Worm (Caenorhabditis elegans) whole organism, young adult: Measurements from ENCODE around the gene F49E12.12.

ENCODE experiments used
- B0019.2 ChIP-seq: fragments of 200-800 bp; sonication (Bioruptor generic); conservative IDR thresholded peaks from 2 replicates; pipeline ENCODE4 v1.3.6; 2022; ENCODE audit warnings: missing genetic modification reagents, missing genetic modification characterization, missing compliant biosample characterization
- C06A6.2 ChIP-seq: fragments of 200-800 bp; sonication (Bioruptor generic); conservative IDR thresholded peaks from 2 replicates; pipeline ENCODE4 v1.3.6; 2022; ENCODE audit warnings: missing genetic modification characterization, missing compliant biosample characterization
- D2030.7 ChIP-seq: fragments of 200-800 bp; sonication (Bioruptor generic); IDR thresholded peaks from 2 replicates; pipeline ENCODE4 v1.3.6; 2022; ENCODE audit warnings: missing genetic modification reagents, missing genetic modification characterization, missing compliant biosample characterization
- F57A8.1 ChIP-seq: fragments of 200-800 bp; sonication (Bioruptor generic); optimal IDR thresholded peaks from 2 replicates; lab custom pipeline; 2018; ENCODE audit warnings: mild to moderate bottlenecking, missing genetic modification characterization, moderate library complexity, missing compliant biosample characterization
- Y53F4B.3 ChIP-seq: fragments of 200-800 bp; sonication (Bioruptor generic); IDR thresholded peaks from 2 replicates; pipeline ENCODE4 v1.3.6; 2022; ENCODE audit warnings: missing genetic modification reagents, missing genetic modification characterization, missing compliant biosample characterization
- Y56A3A.18 ChIP-seq: fragments of 200-800 bp; sonication (Bioruptor generic); IDR thresholded peaks from 2 replicates; pipeline ENCODE4 v1.3.6; 2022; ENCODE audit warnings: missing genetic modification reagents, missing genetic modification characterization, missing compliant biosample characterization
- Y79H2A.3 ChIP-seq: fragments of 200-800 bp; sonication (Bioruptor generic); conservative IDR thresholded peaks from 2 replicates; pipeline ENCODE4 v1.3.6; 2022; ENCODE audit warnings: missing genetic modification reagents, missing genetic modification characterization, missing compliant biosample characterization
- aptf-3 ChIP-seq: fragments of 200-800 bp; sonication (Bioruptor generic); IDR thresholded peaks from 2 replicates; pipeline ENCODE4 v1.3.6; 2022; ENCODE audit warnings: missing genetic modification characterization, missing compliant biosample characterization
- athp-1 ChIP-seq: sonication (generic microtip); optimal IDR thresholded peaks from 2 replicates; lab custom pipeline; 2017; ENCODE audit warnings: mild to moderate bottlenecking, missing genetic modification characterization, missing compliant biosample characterization
- attf-5 ChIP-seq: fragments of 200-800 bp; sonication (Bioruptor generic); optimal IDR thresholded peaks from 2 replicates; lab custom pipeline; 2018; ENCODE audit warnings: mild to moderate bottlenecking, missing genetic modification characterization, missing compliant biosample characterization
- bed-2 ChIP-seq: fragments of 200-800 bp; sonication (Bioruptor generic); IDR thresholded peaks from 2 replicates; pipeline ENCODE4 v1.3.6; 2022; ENCODE audit warnings: missing genetic modification reagents, missing genetic modification characterization, missing compliant biosample characterization
- ceh-79 ChIP-seq: sonication (generic microtip); optimal IDR thresholded peaks from 2 replicates; lab custom pipeline; 2017; ENCODE audit warnings: mild to moderate bottlenecking, missing genetic modification characterization, missing compliant biosample characterization
- dpff-1 ChIP-seq: sonication (generic microtip); optimal IDR thresholded peaks from 2 replicates; lab custom pipeline; 2017; ENCODE audit warnings: mild to moderate bottlenecking, missing genetic modification characterization, missing compliant biosample characterization
- dpl-1 ChIP-seq: fragments of 150-350 bp; optimal IDR thresholded peaks from 2 replicates; lab custom pipeline; 2014; ENCODE audit warnings: missing biosample characterization, missing genetic modification reagents, missing genetic modification characterization
- egl-44 ChIP-seq: fragments of 200-800 bp; sonication (Bioruptor generic); IDR thresholded peaks from 2 replicates; pipeline ENCODE4 v1.3.6; 2022; ENCODE audit warnings: missing genetic modification reagents, missing genetic modification characterization, missing compliant biosample characterization
- egrh-3 ChIP-seq: fragments of 200-800 bp; sonication (Bioruptor generic); IDR thresholded peaks from 2 replicates; pipeline ENCODE4 v1.3.6; 2022; ENCODE audit warnings: missing genetic modification reagents, missing genetic modification characterization, missing compliant biosample characterization
- ekl-4 ChIP-seq: fragments of 200-800 bp; sonication (Bioruptor generic); IDR thresholded peaks from 2 replicates; pipeline ENCODE4 v1.3.6; 2022; ENCODE audit warnings: missing genetic modification reagents, missing genetic modification characterization, missing compliant biosample characterization
- gei-17 ChIP-seq: fragments of 200-800 bp; sonication (Bioruptor generic); optimal IDR thresholded peaks from 2 replicates; lab custom pipeline; 2018; ENCODE audit warnings: mild to moderate bottlenecking, missing genetic modification characterization, missing compliant biosample characterization
- hlh-12 ChIP-seq: sonication (generic microtip); optimal IDR thresholded peaks from 2 replicates; lab custom pipeline; 2016; ENCODE audit warnings: missing genetic modification characterization, missing compliant biosample characterization
- hmg-1.2 ChIP-seq: fragments of 200-800 bp; sonication (Bioruptor generic); IDR thresholded peaks from 2 replicates; pipeline ENCODE4 v1.3.6; 2022; ENCODE audit warnings: missing genetic modification reagents, missing genetic modification characterization, missing compliant biosample characterization
- let-607 ChIP-seq, 2 experiments: fragments of 200-800 bp in 1 of 2; sonication (Bioruptor generic) in 1 of 2; sonication (generic microtip) in 1 of 2; optimal IDR thresholded peaks; 2 replicates each; lab custom pipeline; 2016 to 2018; ENCODE audit warnings: mild to moderate bottlenecking in 2 of 2, missing compliant biosample characterization in 2 of 2, missing genetic modification characterization in 2 of 2, moderate library complexity in 2 of 2, missing genotype in 1 of 2
- lsl-1 ChIP-seq: fragments of 200-800 bp; sonication (Bioruptor generic); optimal IDR thresholded peaks from 2 replicates; lab custom pipeline; 2018; ENCODE audit warnings: mild to moderate bottlenecking, missing genetic modification characterization, moderate library complexity, missing compliant biosample characterization
- madf-3 ChIP-seq: fragments of 200-800 bp; sonication (Bioruptor generic); IDR thresholded peaks from 2 replicates; pipeline ENCODE4 v1.3.6; 2022; ENCODE audit warnings: missing genetic modification reagents, missing genetic modification characterization, missing compliant biosample characterization
- madf-6 ChIP-seq: fragments of 200-800 bp; sonication (Bioruptor generic); IDR thresholded peaks from 2 replicates; pipeline ENCODE4 v1.3.6; 2022; ENCODE audit warnings: missing genetic modification reagents, missing genetic modification characterization, missing compliant biosample characterization
- madf-8 ChIP-seq: fragments of 200-800 bp; sonication (Bioruptor generic); conservative IDR thresholded peaks from 2 replicates; pipeline ENCODE4 v1.3.6; 2022; ENCODE audit warnings: missing genetic modification reagents, missing genetic modification characterization, missing compliant biosample characterization
- rcor-1 ChIP-seq: fragments of 200-800 bp; sonication (Bioruptor generic); IDR thresholded peaks from 2 replicates; pipeline ENCODE4 v1.3.6; 2022; ENCODE audit warnings: missing genetic modification reagents, missing genetic modification characterization, missing compliant biosample characterization
- repo-1 ChIP-seq: sonication (generic microtip); optimal IDR thresholded peaks from 2 replicates; lab custom pipeline; 2017; ENCODE audit warnings: mild to moderate bottlenecking, missing genetic modification characterization, missing compliant biosample characterization
- sdz-38 ChIP-seq: sonication (generic microtip); optimal IDR thresholded peaks from 2 replicates; lab custom pipeline; 2016; ENCODE audit warnings: missing genotype, missing genetic modification characterization, missing compliant biosample characterization
- sea-2 ChIP-seq: fragments of 200-800 bp; sonication (Bioruptor generic); IDR thresholded peaks from 2 replicates; pipeline ENCODE4 v1.3.6; 2022; ENCODE audit warnings: missing genetic modification characterization, missing compliant biosample characterization
- somi-1 ChIP-seq: fragments of 200-800 bp; sonication (Bioruptor generic); optimal IDR thresholded peaks from 2 replicates; lab custom pipeline; 2018; ENCODE audit warnings: mild to moderate bottlenecking, missing genetic modification characterization, missing compliant biosample characterization
- sptf-2 ChIP-seq: fragments of 200-800 bp; sonication (Bioruptor generic); optimal IDR thresholded peaks from 2 replicates; lab custom pipeline; 2018; ENCODE audit warnings: mild to moderate bottlenecking, missing genetic modification characterization, missing compliant biosample characterization
- unc-62 ChIP-seq: fragments of 150-350 bp; optimal IDR thresholded peaks from 2 replicates; lab custom pipeline; 2014; ENCODE audit warnings: missing biosample characterization, missing genetic modification reagents, missing genetic modification characterization
- xnd-1 ChIP-seq: sonication (generic microtip); optimal IDR thresholded peaks from 2 replicates; lab custom pipeline; 2016; ENCODE audit warnings: missing genotype, missing genetic modification reagents, missing genetic modification characterization, missing compliant biosample characterization
- zfh-2 ChIP-seq: fragments of 200-800 bp; sonication (Bioruptor generic); conservative IDR thresholded peaks from 2 replicates; pipeline ENCODE4 v1.3.6; 2022; ENCODE audit warnings: missing genetic modification reagents, missing genetic modification characterization, missing compliant biosample characterization
- ztf-18 ChIP-seq: sonication (generic microtip); optimal IDR thresholded peaks from 2 replicates; lab custom pipeline; 2016; ENCODE audit warnings: missing genotype, mild to moderate bottlenecking, missing genetic modification characterization, missing compliant biosample characterization
- ztf-25 ChIP-seq: fragments of 200-800 bp; sonication (Bioruptor generic); IDR thresholded peaks from 2 replicates; pipeline ENCODE4 v1.3.6; 2022; ENCODE audit warnings: missing genetic modification reagents, missing genetic modification characterization, missing compliant biosample characterization
- ztf-28 ChIP-seq: fragments of 200-800 bp; sonication (Bioruptor generic); IDR thresholded peaks from 2 replicates; pipeline ENCODE4 v1.3.6; 2022; ENCODE audit warnings: missing genetic modification reagents, missing genetic modification characterization, missing compliant biosample characterization
- ztf-6 ChIP-seq: fragments of 200-800 bp; sonication (Bioruptor generic); IDR thresholded peaks from 2 replicates; pipeline ENCODE4 v1.3.6; 2022; ENCODE audit warnings: missing genetic modification reagents, missing genetic modification characterization, missing compliant biosample characterization

The F49E12.12 gene

ce11 chrII:8358466-8358865 lies 22.8 kb upstream of the F49E12.12 start:
- TF ChIP-seq repo-1 (tag; lab: Kevin White, UChicago) = no peak
- TF ChIP-seq madf-6 (GFP tag; lab: Robert Waterston, UW) = no peak
- peak; percentile 80; the same call in 1 of the 2 replicates for TF ChIP-seq egrh-3 (GFP tag; lab: Robert Waterston, UW)
- peak; percentile 75 for TF ChIP-seq zfh-2 (GFP tag; lab: Robert Waterston, UW)
- peak; percentile 22 for TF ChIP-seq dpff-1 (tag; lab: Kevin White, UChicago)

- no peak for TF ChIP-seq Y56A3A.18 (GFP tag; lab: Robert Waterston, UW)
- no peak for TF ChIP-seq ekl-4
- TF ChIP-seq hmg-1.2 (GFP tag; lab: Robert Waterston, UW) = no peak
- no peak for TF ChIP-seq rcor-1 (GFP tag; lab: Robert Waterston, UW)
- TF ChIP-seq let-607 (tag; optimal IDR thresholded peaks at IDR 0.05; lab: Kevin White, UChicago) = no peak
Measured at ce11 chrII:8359350-8359749, 21.9 kb upstream of the F49E12.12 start, which contains the start of gene col-77. Gene col-77 (minus strand): TSS chrII:8359381.

- no peak for TF ChIP-seq somi-1
- TF ChIP-seq gei-17 = no peak
- no peak for TF ChIP-seq ekl-4
- TF ChIP-seq ztf-28 = no peak
- no peak for TF ChIP-seq aptf-3
- no peak for TF ChIP-seq sdz-38 (tag; lab: Kevin White, UChicago)
- no peak for TF ChIP-seq xnd-1 (tag; lab: Kevin White, UChicago)
- TF ChIP-seq madf-8 (GFP tag; lab: Robert Waterston, UW) = no peak
- TF ChIP-seq hlh-12 = no peak
- no peak for TF ChIP-seq ztf-6 (GFP tag; lab: Robert Waterston, UW)
- no peak for TF ChIP-seq C06A6.2 (GFP tag; lab: Robert Waterston, UW)
- no peak for TF ChIP-seq unc-62 (GFP tag; lab: Kevin White, UChicago)
- no peak for TF ChIP-seq ztf-25 (GFP tag; lab: Robert Waterston, UW)
- no peak for TF ChIP-seq attf-5 (GFP tag; lab: Kevin White, UChicago)
- TF ChIP-seq sea-2 = no peak
- no peak for TF ChIP-seq sptf-2 (GFP tag; lab: Kevin White, UChicago)
- TF ChIP-seq D2030.7 (GFP tag; lab: Robert Waterston, UW) = no peak
- TF ChIP-seq, all 124 proteins: peak for 0
Measured at ce11 chrII:8360453-8360852, 20.8 kb upstream of the F49E12.12 start, which contains the start of gene M195.2. Gene M195.2 (plus strand): TSS chrII:8360753.

ce11 chrII:8369059-8369458 lies 12.2 kb upstream of the F49E12.12 start, which contains the start of gene amt-3:
Gene amt-3 (minus strand): TSS chrII:8369159.
- TF ChIP-seq madf-3 (GFP tag; lab: Robert Waterston, UW) (no peak), egl-44 (no peak), dpl-1 (GFP tag; lab: Kevin White, UChicago) (no peak), sptf-2 (GFP tag; lab: Kevin White, UChicago) (no peak), F57A8.1 (GFP tag; lab: Kevin White, UChicago) (no peak), B0019.2 (no peak)

ce11 chrII:8370194-8370593 lies 11.1 kb upstream of the F49E12.12 start:
- no peak for TF ChIP-seq hmg-1.2 (GFP tag; lab: Robert Waterston, UW)
- no peak for TF ChIP-seq ztf-28
- no peak for TF ChIP-seq ceh-79 (tag; lab: Kevin White, UChicago)
- TF ChIP-seq Y79H2A.3 (GFP tag; lab: Robert Waterston, UW) = no peak
- no peak for TF ChIP-seq Y53F4B.3 (GFP tag; lab: Robert Waterston, UW)
- no peak for TF ChIP-seq athp-1
- TF ChIP-seq dpl-1 (GFP tag; lab: Kevin White, UChicago) = no peak
- no peak for TF ChIP-seq somi-1
- no peak for TF ChIP-seq lsl-1
- TF ChIP-seq ztf-25 (GFP tag; lab: Robert Waterston, UW) = no peak
- no peak for TF ChIP-seq ztf-18 (tag; lab: Kevin White, UChicago)
- no peak for TF ChIP-seq bed-2
- no peak for TF ChIP-seq ekl-4
